Worm (Caenorhabditis elegans) whole organism, mixed stage, embryonic: ENCODE results near the gene ZK945.7.

Source experiments
- blmp-1 ChIP-seq: fragments of 150-350 bp; optimal IDR thresholded peaks from 2 replicates; lab custom pipeline; 2014; ENCODE audit warnings: missing biosample characterization, missing genetic modification characterization
- elt-3 ChIP-seq: fragments of 150-350 bp; optimal IDR thresholded peaks from 2 replicates; lab custom pipeline; 2014; ENCODE audit warnings: missing biosample characterization, missing genetic modification characterization
- lin-13 ChIP-seq: fragments of 150-350 bp; optimal IDR thresholded peaks from 2 replicates; lab custom pipeline; 2014; ENCODE audit warnings: missing biosample characterization, missing genetic modification characterization
- nhr-28 ChIP-seq: fragments of 150-350 bp; optimal IDR thresholded peaks from 2 replicates; lab custom pipeline; 2014; ENCODE audit warnings: missing biosample characterization, missing genetic modification characterization
- snpc-4 ChIP-seq: fragments of 150-350 bp; optimal IDR thresholded peaks from 2 replicates; lab custom pipeline; 2014; ENCODE audit warnings: missing biosample characterization, missing genetic modification characterization
- sptf-1 ChIP-seq: sonication (generic microtip); optimal IDR thresholded peaks from 2 replicates; lab custom pipeline; 2017; ENCODE audit warnings: mild to moderate bottlenecking, missing genetic modification characterization, moderate library complexity, missing compliant biosample characterization
- unc-120 ChIP-seq: sonication (generic microtip); optimal IDR thresholded peaks from 2 replicates; lab custom pipeline; 2017; ENCODE audit warnings: missing genetic modification characterization, missing compliant biosample characterization; ENCODE audit not compliant: poor library complexity, severe bottlenecking

DNA sequence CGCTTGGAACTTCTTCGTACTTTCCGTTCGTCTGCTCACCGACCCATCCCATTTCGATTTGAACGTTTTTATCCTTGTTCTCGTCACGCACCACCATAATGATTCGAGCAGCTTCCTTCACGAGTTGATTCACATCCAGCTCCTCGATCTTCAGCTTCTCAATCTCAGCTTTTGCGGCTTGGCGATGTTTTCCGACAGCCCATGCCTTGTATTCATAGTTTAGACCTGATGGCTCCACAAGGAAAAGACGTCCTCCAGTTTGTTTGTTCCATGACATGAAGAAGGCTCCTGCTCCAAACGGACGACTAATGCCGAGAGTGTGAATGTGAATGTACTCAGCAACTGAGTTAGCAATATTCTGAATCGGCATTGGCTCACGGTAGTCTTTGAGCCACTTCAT lies 9.2 kb downstream of the ZK945.7 start:
- TF ChIP-seq sptf-1 (tag; lab: Kevin White, UChicago) (no peak), blmp-1 (tag; lab: Kevin White, UChicago) (no peak), nhr-28 (tag; lab: Kevin White, UChicago) (no peak), lin-13 (tag; lab: Kevin White, UChicago) (no peak), elt-3 (no peak), unc-120 (no peak), snpc-4 (no peak)
